Fruit fly (Drosophila melanogaster) whole organism, prepupa: Measurements from ENCODE around the gene Klp98A.

Experiments used
- CG11762 ChIP-seq: fragments of 200-800 bp; sonication (Bioruptor generic); optimal IDR thresholded peaks from 3 replicates; lab custom pipeline; 2016; ENCODE audit warnings: missing biosample characterization, missing genetic modification characterization; ENCODE audit not compliant: insufficient read depth
- CG1621 ChIP-seq: fragments of 200-800 bp; sonication (Bioruptor generic); optimal IDR thresholded peaks from 3 replicates; lab custom pipeline; 2018; ENCODE audit warnings: missing biosample characterization, mild to moderate bottlenecking, missing genetic modification characterization
- CG3032 ChIP-seq: fragments of 200-800 bp; optimal IDR thresholded peaks from 2 replicates; lab custom pipeline; 2019; ENCODE audit warnings: missing biosample characterization, mild to moderate bottlenecking, missing genetic modification characterization, moderate library complexity
- CG32006 ChIP-seq: fragments of 200-800 bp; sonication (Bioruptor generic); optimal IDR thresholded peaks from 3 replicates; lab custom pipeline; 2017; ENCODE audit warnings: missing biosample characterization, mild to moderate bottlenecking, missing genetic modification characterization
- CG8119 ChIP-seq: fragments of 200-800 bp; sonication (Bioruptor generic); IDR thresholded peaks from 3 replicates; pipeline ENCODE4 v1.3.6; 2022; ENCODE audit warnings: missing biosample characterization, missing genetic modification characterization
- CG8319 ChIP-seq: fragments of 200-800 bp; sonication (Bioruptor generic); optimal IDR thresholded peaks from 3 replicates; lab custom pipeline; 2016; ENCODE audit warnings: missing biosample characterization, missing genetic modification characterization
- Met ChIP-seq: fragments of 200-800 bp; sonication (Bioruptor generic); optimal IDR thresholded peaks from 3 replicates; lab custom pipeline; 2016; ENCODE audit warnings: missing biosample characterization, missing genetic modification characterization
- dac ChIP-seq: fragments of 200-800 bp; sonication (Bioruptor generic); optimal IDR thresholded peaks from 2 replicates; lab custom pipeline; 2017; ENCODE audit warnings: missing biosample characterization, mild to moderate bottlenecking, missing genetic modification characterization
- dsx ChIP-seq: fragments of 200-800 bp; optimal IDR thresholded peaks from 3 replicates; lab custom pipeline; 2019; ENCODE audit warnings: missing biosample characterization, mild to moderate bottlenecking, missing genetic modification characterization, moderate library complexity; ENCODE audit not compliant: poor library complexity, severe bottlenecking
- esn ChIP-seq: fragments of 200-800 bp; sonication (Bioruptor generic); optimal IDR thresholded peaks from 2 replicates; lab custom pipeline; 2016; ENCODE audit warnings: missing biosample characterization, mild to moderate bottlenecking, missing genetic modification characterization, moderate library complexity

DNA sequence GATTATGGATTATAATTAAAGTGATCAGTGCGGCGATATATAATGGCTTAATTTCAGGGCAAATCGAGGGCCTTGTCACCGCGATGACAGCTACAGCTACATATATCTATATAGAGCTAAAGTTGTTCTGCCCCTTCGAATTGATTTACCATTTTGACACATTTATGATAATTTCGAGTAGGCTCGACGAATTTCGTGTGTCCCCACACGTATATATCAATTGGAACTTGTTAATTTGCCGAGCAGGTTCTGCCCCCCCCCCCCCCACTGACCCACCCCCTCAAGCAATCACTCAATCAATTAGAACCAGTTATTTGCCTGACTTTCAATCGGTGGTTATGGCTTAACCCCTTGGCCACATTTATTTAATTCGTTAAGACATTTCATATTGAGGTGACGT, 20.5 kb upstream of the Klp98A start:
- TF ChIP-seq CG32006 (no peak), CG11762 (no peak), CG3032 (tag; lab: Kevin White, UChicago) (no peak), CG8319 (no peak), dsx (GFP tag; lab: Kevin White, UChicago) (no peak), CG1621 (tag; lab: Kevin White, UChicago) (no peak), CG8119 (GFP tag; lab: Robert Waterston, UW) (no peak), dac (GFP tag; lab: Kevin White, UChicago) (no peak), Met (GFP tag; lab: Kevin White, UChicago) (no peak), esn (no peak)
